Fruit fly (Drosophila melanogaster) whole organism: Measurements from ENCODE around the gene RpS12.

Source experiments
- EcR ChIP-seq, 2 experiments: fragments of >200 bp; optimal IDR thresholded peaks; 2 replicates each; lab custom pipeline; 2017; ENCODE audit warnings: missing biosample characterization in 2 of 2, missing genetic modification characterization in 2 of 2, missing genetic modification reagents in 2 of 2
- psq ChIP-seq: fragments of >200 bp; optimal IDR thresholded peaks from 2 replicates; lab custom pipeline; 2017
- usp ChIP-seq: fragments of >200 bp; optimal IDR thresholded peaks from 2 replicates; lab custom pipeline; 2017; ENCODE audit warnings: missing biosample characterization, missing genetic modification characterization, mixed read lengths

DNA sequence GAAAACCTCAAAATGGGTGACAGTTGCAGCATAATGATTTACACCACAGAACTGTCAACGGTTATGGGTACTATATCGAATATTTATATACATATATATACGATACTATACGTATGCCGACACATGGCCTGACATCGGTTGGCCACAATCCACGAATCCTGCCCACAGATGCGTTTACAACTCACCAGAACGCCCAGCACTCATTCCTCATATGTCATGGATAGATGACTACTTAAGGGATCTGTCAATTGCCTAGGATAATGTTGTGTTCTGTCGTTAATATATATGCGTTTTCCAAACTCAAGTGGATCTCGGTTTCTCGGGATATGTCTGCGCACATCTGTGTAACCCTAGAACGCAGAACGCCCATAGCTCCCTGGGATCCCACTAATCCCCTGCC is 35.3 kb downstream of the RpS12 start:
- no peak for TF ChIP-seq usp (GFP tag; lab: Kevin White, UChicago)
- no peak for TF ChIP-seq psq
- no peak for TF ChIP-seq EcR (GFP tag; optimal IDR thresholded peaks at IDR 0.05; lab: Kevin White, UChicago)
